Worm (Caenorhabditis elegans): ENCODE measurements around the gene K09B3.1.
A peak's percentile ranks its signal among the peaks of the same experiment; 100 is the strongest.

Gene K09B3.1

DNA sequence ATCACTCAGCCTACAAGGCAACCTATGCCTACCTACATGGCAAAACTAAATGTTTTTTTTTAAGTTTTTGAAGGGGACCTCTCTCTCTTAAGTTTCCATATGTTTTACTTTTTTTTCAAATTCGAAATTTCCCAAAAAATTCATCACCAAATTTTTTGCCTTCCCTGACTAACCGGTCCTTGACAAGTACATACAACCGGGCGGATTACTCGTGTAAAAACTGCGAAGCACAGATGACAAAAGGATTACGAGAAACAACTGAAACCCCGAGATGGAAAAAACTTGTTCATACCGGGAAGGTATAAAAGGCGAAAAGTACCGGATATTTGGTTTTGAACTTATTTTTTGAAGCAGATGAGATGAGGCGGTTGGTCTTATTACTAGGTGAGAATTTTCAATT lies at the start of gene K09B3.1:
Gene K09B3.1, plus strand, starts transcription at position 301 of the 400 bp plus-strand sequence.
- TF ChIP-seq egl-13 (tag; optimal IDR thresholded peaks at IDR 0.05) (no peak), blmp-1 (tag; optimal IDR thresholded peaks at IDR 0.05) (no peak), ztf-11 (tag; optimal IDR thresholded peaks at IDR 0.05) (no peak), pax-3 (tag; optimal IDR thresholded peaks at IDR 0.05) (no peak), sox-4 (tag; optimal IDR thresholded peaks at IDR 0.05) (no peak), nhr-237 (tag; optimal IDR thresholded peaks at IDR 0.05) (no peak), Y116A8C.19 (tag; optimal IDR thresholded peaks at IDR 0.05; ENCODE audit: borderline replicate concordance) (no peak), irx-1 (tag; optimal IDR thresholded peaks at IDR 0.05) (no peak), lin-14 (GFP tag; optimal IDR thresholded peaks at IDR 0.05) (no peak)

DNA sequence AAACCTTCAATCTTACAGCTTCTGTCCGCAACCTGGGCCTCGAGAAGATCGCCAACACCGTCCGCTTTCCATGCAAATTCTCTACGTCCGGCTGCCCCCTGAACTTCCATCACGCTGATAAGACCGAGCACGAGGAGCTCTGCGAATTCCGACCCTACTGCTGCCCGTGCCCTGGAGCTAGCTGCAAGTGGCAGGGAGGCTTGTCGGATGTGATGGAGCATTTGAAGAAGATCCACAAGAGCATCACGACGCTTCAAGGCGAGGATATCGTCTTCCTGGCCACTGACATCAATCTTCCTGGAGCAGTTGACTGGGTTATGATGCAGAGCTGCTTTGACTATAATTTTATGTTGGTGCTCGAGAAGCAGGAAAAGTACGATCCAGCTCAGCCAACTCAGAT lies 48.7 kb upstream of the K09B3.1 start:
- TF ChIP-seq efl-1 (optimal IDR thresholded peaks at IDR 0.05) (no peak), efl-1 (GFP tag; optimal IDR thresholded peaks at IDR 0.05 in 1 of 2) (peak in 1 of 2 experiments; percentile 72), ceh-88 (GFP tag; IDR thresholded peaks at IDR 0.05) (no peak), lin-13 (GFP tag; optimal IDR thresholded peaks at IDR 0.05) (no peak), ets-5 (GFP tag; IDR thresholded peaks at IDR 0.05) (peak; percentile 86; the same call in 1 of the 2 replicates), Y116A8C.19 (tag; optimal IDR thresholded peaks at IDR 0.05; ENCODE audit: borderline replicate concordance) (no peak), grh-1 (GFP tag; IDR thresholded peaks at IDR 0.05) (no peak), xbp-1 (tag; optimal IDR thresholded peaks at IDR 0.05) (no peak), sup-37 (GFP tag; optimal IDR thresholded peaks at IDR 0.05) (no peak), nhr-85 (tag) (no peak)

DNA sequence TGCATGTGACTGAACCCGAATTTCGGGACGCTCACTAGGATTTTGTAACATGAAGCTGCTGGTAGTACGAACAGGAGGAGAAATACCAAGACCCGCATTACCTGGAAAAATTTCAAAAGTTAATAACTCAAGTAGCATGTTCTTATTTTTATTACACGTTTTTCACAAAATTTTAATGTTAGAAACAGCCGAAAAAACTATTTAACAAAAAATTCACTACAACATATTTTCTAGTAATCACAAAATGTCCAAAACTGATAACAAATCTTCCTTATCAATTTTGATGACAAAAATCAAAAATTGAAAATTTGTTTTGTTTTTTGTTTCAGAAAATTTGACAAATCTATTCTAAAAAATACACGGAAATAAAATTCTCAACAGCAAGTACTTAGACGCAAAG lies 43.5 kb upstream of the K09B3.1 start, which contains the start of gene ugt-45:
Gene ugt-45, minus strand, starts transcription at position 101 of the 400 bp plus-strand sequence.
- TF ChIP-seq nhr-84 (tag; optimal IDR thresholded peaks at IDR 0.05) (no peak), lsy-2 (tag; optimal IDR thresholded peaks at IDR 0.05) (no peak)

DNA sequence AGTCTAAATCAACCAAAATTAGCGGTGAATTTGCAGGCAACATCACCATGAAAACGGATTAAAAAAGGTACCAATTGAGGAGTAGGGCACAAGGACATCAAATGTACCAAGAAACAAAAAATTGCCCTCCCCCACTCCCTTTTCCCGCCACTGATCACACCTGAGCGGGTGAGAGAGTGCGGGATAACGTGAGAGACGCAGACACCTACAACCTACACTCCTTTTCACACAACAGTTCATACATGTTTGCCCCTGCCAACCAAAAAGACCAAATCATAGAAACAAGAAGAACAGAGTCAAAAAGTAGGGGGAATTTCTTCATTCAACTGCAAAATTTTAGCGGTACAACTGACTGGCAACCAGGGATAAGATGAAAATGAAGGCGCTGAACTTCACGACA lies 42.3 kb upstream of the K09B3.1 start:
- TF ChIP-seq lin-14 (GFP tag; optimal IDR thresholded peaks at IDR 0.05) (no peak), mef-2 (tag; optimal IDR thresholded peaks at IDR 0.05) (no peak), nhr-237 (tag; optimal IDR thresholded peaks at IDR 0.05) (no peak), efl-1 (optimal IDR thresholded peaks at IDR 0.05) (no peak), efl-1 (GFP tag; optimal IDR thresholded peaks at IDR 0.05 in 1 of 2) (peak in 1 of 2 experiments; percentile 66), snu-23 (GFP tag; optimal IDR thresholded peaks at IDR 0.05) (peak; percentile 21), lin-35 (GFP tag; optimal IDR thresholded peaks at IDR 0.05) (peak in 1 of 2 experiments; percentile 8), dpl-1 (GFP tag; optimal IDR thresholded peaks at IDR 0.05) (peak in 1 of 3 experiments; percentile 13), aly-2 (tag; optimal IDR thresholded peaks at IDR 0.05) (no peak), nhr-76 (tag; optimal IDR thresholded peaks at IDR 0.05) (no peak), nhr-85 (tag) (peak; percentile 39)

DNA sequence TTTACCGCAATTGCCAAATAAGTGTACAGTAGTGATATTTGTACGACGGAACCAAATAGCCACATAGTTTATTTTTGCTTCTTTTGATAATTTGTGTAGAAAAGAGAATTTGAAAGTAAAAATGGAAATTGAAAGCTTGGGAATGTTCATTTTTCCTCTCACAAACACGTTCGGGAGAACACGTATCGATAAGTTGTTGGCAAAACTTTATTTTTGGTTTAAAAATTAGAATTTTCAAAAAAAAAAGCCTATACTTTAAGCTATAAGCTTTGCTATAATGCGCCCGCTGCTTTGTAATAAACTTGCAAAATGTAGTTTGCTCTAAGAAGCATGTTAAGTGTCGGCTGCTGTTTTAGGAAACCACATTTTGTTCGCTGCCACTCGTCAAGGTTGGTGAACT lies 39.2 kb upstream of the K09B3.1 start, which contains the start of gene Y37E11AR.7:
Gene Y37E11AR.7, minus strand, starts transcription at position 101 of the 400 bp plus-strand sequence.
- TF ChIP-seq lir-3 (tag; optimal IDR thresholded peaks at IDR 0.05; ENCODE audit: poor library complexity): no peak
- TF ChIP-seq fkh-4 (tag; optimal IDR thresholded peaks at IDR 0.05; ENCODE audit: borderline replicate concordance): no peak
- no peak for TF ChIP-seq efl-3 (GFP tag; optimal IDR thresholded peaks at IDR 0.05)
- no peak for TF ChIP-seq nhr-11 (tag; optimal IDR thresholded peaks at IDR 0.05)
- no peak for TF ChIP-seq mep-1 (tag; optimal IDR thresholded peaks at IDR 0.05)
- TF ChIP-seq skn-1 (tag; optimal IDR thresholded peaks at IDR 0.05): no peak
- no peak for TF ChIP-seq egl-27 (tag; optimal IDR thresholded peaks at IDR 0.05)
- no peak for TF ChIP-seq mab-9 (GFP tag; IDR thresholded peaks at IDR 0.05)
- no peak for TF ChIP-seq xbp-1 (tag; optimal IDR thresholded peaks at IDR 0.05)
- no peak for TF ChIP-seq lin-39 (tag; optimal IDR thresholded peaks at IDR 0.05)
- TF ChIP-seq lin-15B (tag; optimal IDR thresholded peaks at IDR 0.05): no peak
- no peak for TF ChIP-seq hlh-17 (GFP tag; optimal IDR thresholded peaks at IDR 0.05; ENCODE audit: borderline replicate concordance)
- no peak for TF ChIP-seq nhr-77 (tag; optimal IDR thresholded peaks at IDR 0.05)

Data from whole organism, L1 larva.